Worm (Caenorhabditis elegans): Measurements from ENCODE around the gene acaa-2.

DNA sequence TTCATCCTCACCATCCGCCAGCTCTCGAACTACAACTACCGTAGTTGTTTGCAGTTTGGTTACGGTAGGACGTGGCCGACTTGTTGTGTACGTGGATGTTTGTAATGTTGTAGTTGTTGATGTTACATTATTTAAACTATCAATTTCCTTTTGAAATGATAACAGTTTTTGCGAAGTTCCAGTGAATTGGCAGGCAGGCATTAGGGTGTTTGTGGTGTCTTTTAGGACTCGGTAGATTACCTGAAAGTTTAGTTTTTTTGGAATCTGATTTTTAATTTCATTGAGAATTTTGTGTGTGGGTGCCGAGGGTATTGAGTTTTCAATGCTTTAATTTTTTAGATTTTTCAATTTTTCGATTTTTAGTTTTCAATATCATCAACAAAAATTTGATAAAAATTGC is 22.2 kb upstream of the acaa-2 start, which contains the start of gene F53A2.11:
- TF ChIP-seq dao-5 (tag; optimal IDR thresholded peaks at IDR 0.05) (no peak), him-1 (tag; optimal IDR thresholded peaks at IDR 0.05) (no peak), W03F9.2 (tag; optimal IDR thresholded peaks at IDR 0.05) (no peak)

Measured in whole organism, L4/young adult.